Worm (Caenorhabditis elegans): Measurements from ENCODE around the gene Y62F5A.10.
A peak's percentile ranks its signal among the peaks of the same experiment; 100 is the strongest.
"Not testable (repeated sequence)": the region's sequence is repeated elsewhere in the genome, so short reads cannot be mapped to it uniquely, and the experiment has no call there.

Y62F5A.10 gene

DNA sequence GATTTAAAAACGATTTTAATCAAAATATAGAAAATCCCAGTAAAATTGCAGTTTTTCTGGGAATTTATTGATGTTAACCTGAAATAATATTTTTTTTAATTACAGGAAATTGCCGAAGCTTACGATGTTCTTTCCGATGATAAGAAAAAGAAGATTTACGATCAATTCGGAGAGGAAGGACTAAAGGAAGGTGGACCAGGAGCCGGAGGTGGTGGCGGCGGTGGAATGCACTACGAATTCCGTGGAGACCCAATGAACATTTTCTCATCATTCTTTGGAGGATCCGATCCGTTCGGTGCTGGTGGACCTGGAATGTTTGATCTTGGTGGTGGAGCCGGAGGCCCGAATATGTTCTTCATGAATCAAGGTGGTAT lies 24.5 kb downstream of the Y62F5A.10 start:
- TF ChIP-seq ham-2 (GFP tag; optimal IDR thresholded peaks at IDR 0.05) (no peak), ces-1 (GFP tag; optimal IDR thresholded peaks at IDR 0.05) (no peak)

DNA sequence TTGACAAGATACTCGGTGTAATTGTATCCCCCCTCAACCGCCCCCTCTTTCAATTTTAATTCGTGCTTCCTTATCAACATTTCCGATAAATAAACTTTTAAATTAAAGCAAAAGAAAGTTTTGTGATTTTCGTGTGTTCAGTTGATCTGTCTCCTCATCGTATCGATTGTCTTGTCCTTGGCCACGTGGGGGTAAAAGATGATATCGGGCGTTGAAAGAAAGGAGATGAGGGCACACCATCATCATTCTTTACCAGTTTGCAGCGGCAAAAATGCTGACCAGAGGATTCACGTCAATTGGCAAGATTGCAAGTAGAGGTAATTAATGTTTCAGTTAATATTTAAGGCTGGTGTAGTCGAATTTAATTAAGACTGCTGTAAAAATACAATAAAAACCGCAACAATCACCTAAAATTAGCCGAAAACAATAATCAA lies 25.9 kb downstream of the Y62F5A.10 start, which contains the start of gene F54D5.7:
F54D5.7 (plus strand) TSS at position 264 of the 434 bp plus-strand sequence.
- TF ChIP-seq ztf-11 (tag; optimal IDR thresholded peaks at IDR 0.05) (no peak), ces-1 (GFP tag; optimal IDR thresholded peaks at IDR 0.05) (peak; percentile 5), pha-4 (tag; optimal IDR thresholded peaks at IDR 0.05) (no peak), hlh-1 (tag; optimal IDR thresholded peaks at IDR 0.05) (peak; percentile 4), ceh-83 (GFP tag; optimal IDR thresholded peaks at IDR 0.05) (no peak), drap-1 (GFP tag; optimal IDR thresholded peaks at IDR 0.05) (no peak), ham-2 (GFP tag; optimal IDR thresholded peaks at IDR 0.05) (no peak), blmp-1 (tag; optimal IDR thresholded peaks at IDR 0.05) (no peak), nhr-76 (tag; optimal IDR thresholded peaks at IDR 0.05) (no peak), M03D4.4 (tag; optimal IDR thresholded peaks at IDR 0.05) (peak; percentile 9), lin-32 (GFP tag; optimal IDR thresholded peaks at IDR 0.05) (no peak), unc-62 (GFP tag; optimal IDR thresholded peaks at IDR 0.05) (no peak), unc-39 (tag; optimal IDR thresholded peaks at IDR 0.05) (no peak), mep-1 (tag; optimal IDR thresholded peaks at IDR 0.05) (no peak), sptf-1 (tag; optimal IDR thresholded peaks at IDR 0.05) (no peak), mab-5 (tag; optimal IDR thresholded peaks at IDR 0.05) (no peak), unc-120 (tag; optimal IDR thresholded peaks at IDR 0.05; ENCODE audit: poor library complexity, severe bottlenecking) (peak; percentile 38), elt-3 (tag; optimal IDR thresholded peaks at IDR 0.05) (no peak), nhr-2 (tag; optimal IDR thresholded peaks at IDR 0.05) (no peak), ceh-43 (GFP tag; optimal IDR thresholded peaks at IDR 0.05) (peak; percentile 51), flh-1 (GFP tag; optimal IDR thresholded peaks at IDR 0.05) (peak; percentile 11), sem-2 (GFP tag; optimal IDR thresholded peaks at IDR 0.05) (no peak), nhr-12 (tag; optimal IDR thresholded peaks at IDR 0.05) (peak; percentile 3), bed-3 (GFP tag; optimal IDR thresholded peaks at IDR 0.05) (no peak), elt-1 (tag; optimal IDR thresholded peaks at IDR 0.05; ENCODE audit: borderline replicate concordance, insufficient read depth) (peak; percentile 8)

DNA sequence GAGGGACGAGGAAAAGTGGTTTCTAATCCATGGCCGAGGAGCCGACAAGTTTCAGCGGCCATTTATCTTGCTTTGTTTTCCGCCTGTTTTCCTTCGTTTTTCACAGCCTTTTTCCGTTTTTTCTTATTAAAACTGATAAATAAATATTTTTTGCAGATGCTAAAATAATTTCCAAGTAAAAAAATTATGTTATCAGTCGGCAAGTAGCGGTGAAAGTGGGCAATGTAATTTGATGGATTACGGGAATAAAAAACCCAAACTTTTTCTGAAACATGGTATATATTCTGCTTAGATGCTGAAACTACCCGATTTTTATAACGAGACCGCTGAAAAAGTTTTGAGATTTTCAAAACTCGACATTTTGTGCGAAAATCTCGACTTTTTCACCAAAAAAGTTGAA lies 30.6 kb downstream of the Y62F5A.10 start, which contains the start of gene dhgd-1:
dhgd-1 (minus strand) TSS at position 101 of the 400 bp plus-strand sequence.
- not testable (repeated sequence) for TF ChIP-seq drap-1 (GFP tag; optimal IDR thresholded peaks at IDR 0.05); nhr-28 (tag; optimal IDR thresholded peaks at IDR 0.05); mab-5 (tag; optimal IDR thresholded peaks at IDR 0.05)

DNA sequence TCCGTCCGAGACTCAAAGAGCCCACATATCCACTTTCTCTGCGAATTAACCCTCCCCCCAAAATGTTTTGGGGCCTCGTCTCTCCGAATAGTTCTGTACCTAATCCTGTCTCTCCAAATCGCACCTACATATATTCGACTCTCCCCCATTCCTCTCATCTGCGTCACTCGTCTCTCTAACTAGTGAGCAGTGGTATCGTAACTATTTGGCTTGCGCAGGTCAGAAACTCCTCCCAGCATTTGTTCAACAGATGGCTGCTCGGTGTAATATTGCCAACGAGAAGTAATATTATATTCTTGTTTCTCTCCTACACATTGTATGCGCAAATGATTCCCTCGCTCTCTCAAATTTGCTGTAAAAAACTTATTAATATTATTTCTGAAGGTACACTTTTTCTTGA lies 34.2 kb downstream of the Y62F5A.10 start, which contains the start of gene F54D5.24:
F54D5.24 (plus strand) TSS at position 316 of the 400 bp plus-strand sequence.
- TF ChIP-seq hlh-1 (tag; optimal IDR thresholded peaks at IDR 0.05) (peak; percentile 96), sptf-1 (tag; optimal IDR thresholded peaks at IDR 0.05) (peak; percentile 57), mep-1 (tag; optimal IDR thresholded peaks at IDR 0.05) (no peak)

DNA sequence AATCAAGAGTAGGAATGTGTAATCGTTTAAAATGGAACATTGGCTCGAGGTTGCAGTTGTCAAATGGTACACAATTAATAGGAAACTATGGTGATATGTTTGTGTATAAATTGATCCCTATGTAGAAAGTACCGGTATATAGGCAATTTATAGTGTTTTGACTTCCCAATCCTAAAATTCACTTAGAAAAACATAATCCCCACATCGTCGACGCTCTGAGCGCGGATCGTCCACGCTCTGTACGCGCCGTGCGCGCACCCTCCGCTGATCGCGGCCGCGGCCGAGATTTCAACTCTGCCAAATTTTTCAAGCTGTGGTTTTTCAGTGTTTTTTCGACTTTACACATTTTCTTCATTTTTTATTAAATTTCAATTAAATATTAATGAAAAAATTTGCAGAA lies 34.9 kb downstream of the Y62F5A.10 start, which contains the start of gene F54D5.17:
F54D5.17 (plus strand) TSS at position 301 of the 400 bp plus-strand sequence.
- TF ChIP-seq nhr-237 (tag; optimal IDR thresholded peaks at IDR 0.05) (no peak), nhr-28 (tag; optimal IDR thresholded peaks at IDR 0.05) (no peak), ztf-11 (tag; optimal IDR thresholded peaks at IDR 0.05) (no peak), mab-5 (tag; optimal IDR thresholded peaks at IDR 0.05) (no peak), nhr-2 (tag; optimal IDR thresholded peaks at IDR 0.05) (no peak), lin-32 (GFP tag; optimal IDR thresholded peaks at IDR 0.05) (no peak), flh-1 (GFP tag; optimal IDR thresholded peaks at IDR 0.05) (no peak), nhr-76 (tag; optimal IDR thresholded peaks at IDR 0.05) (no peak), bed-3 (GFP tag; optimal IDR thresholded peaks at IDR 0.05) (no peak), drap-1 (GFP tag; optimal IDR thresholded peaks at IDR 0.05) (no peak), hlh-1 (tag; optimal IDR thresholded peaks at IDR 0.05) (no peak)

DNA sequence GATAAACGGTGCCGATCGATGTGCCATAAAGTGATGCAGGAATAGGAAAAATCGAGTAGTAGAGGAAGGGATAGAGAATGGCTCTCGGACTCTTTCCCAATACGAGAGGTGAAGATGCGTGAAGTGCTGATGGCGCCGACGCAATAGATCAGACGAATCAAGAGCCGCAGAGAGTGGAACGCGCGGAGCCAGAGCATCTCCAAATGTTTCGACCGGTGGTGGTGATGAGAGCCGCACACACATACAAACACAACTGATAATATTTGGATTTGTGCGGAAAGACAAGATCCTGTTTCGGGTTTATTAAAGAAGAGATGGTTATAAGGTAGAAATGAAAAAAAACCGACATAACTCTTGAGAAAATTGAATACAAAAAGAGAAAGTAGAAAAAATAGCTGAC lies 42.7 kb downstream of the Y62F5A.10 start, which contains the start of gene F54D5.15:
F54D5.15 (minus strand) TSS at position 101 of the 400 bp plus-strand sequence.
- TF ChIP-seq cnd-1 (tag; optimal IDR thresholded peaks at IDR 0.05) (no peak), mep-1 (tag; optimal IDR thresholded peaks at IDR 0.05) (no peak), sptf-1 (tag; optimal IDR thresholded peaks at IDR 0.05) (peak; percentile 60), bed-3 (GFP tag; optimal IDR thresholded peaks at IDR 0.05) (no peak), hlh-1 (tag; optimal IDR thresholded peaks at IDR 0.05) (no peak), unc-62 (GFP tag; optimal IDR thresholded peaks at IDR 0.05) (no peak)

Data from whole organism, mixed stage, embryonic.